Worm (Caenorhabditis elegans) whole organism, L4 larva: Measurements from ENCODE around the gene F13C5.2.

ENCODE experiments used
- D1046.2 ChIP-seq: fragments of 200-800 bp; sonication (Bioruptor generic); IDR thresholded peaks from 2 replicates; pipeline ENCODE4 v1.3.6; 2022; ENCODE audit warnings: missing genetic modification characterization, missing compliant biosample characterization
- F10B5.3 ChIP-seq: sonication (generic microtip); optimal IDR thresholded peaks from 2 replicates; lab custom pipeline; 2016; ENCODE audit warnings: mild to moderate bottlenecking, missing genetic modification characterization, missing compliant biosample characterization
- F26F4.8 ChIP-seq: fragments of 200-800 bp; sonication (Bioruptor generic); conservative IDR thresholded peaks from 2 replicates; pipeline ENCODE4 v1.3.6; 2022; ENCODE audit warnings: missing genetic modification characterization, missing compliant biosample characterization
- F44E2.7 ChIP-seq: fragments of 200-800 bp; sonication (Bioruptor generic); IDR thresholded peaks from 2 replicates; pipeline ENCODE4 v2.1.2; 2022; ENCODE audit warnings: missing genetic modification characterization, missing compliant biosample characterization
- F49E8.2 ChIP-seq: sonication (generic microtip); optimal IDR thresholded peaks from 2 replicates; lab custom pipeline; 2016; ENCODE audit warnings: missing compliant biosample characterization, mild to moderate bottlenecking, missing genetic modification characterization, borderline replicate concordance
- T20F7.1 ChIP-seq: fragments of 200-800 bp; sonication (Bioruptor generic); optimal IDR thresholded peaks from 2 replicates; lab custom pipeline; 2018; ENCODE audit warnings: mild to moderate bottlenecking, missing genetic modification characterization, missing compliant biosample characterization
- Y5F2A.4 ChIP-seq: fragments of 200-800 bp; sonication (Bioruptor generic); optimal IDR thresholded peaks from 2 replicates; lab custom pipeline; 2018; ENCODE audit warnings: mild to moderate bottlenecking, missing genetic modification characterization, missing compliant biosample characterization
- aha-1 ChIP-seq: fragments of 150-350 bp; peaks from one replicate; lab custom pipeline; 2014; ENCODE audit warnings: missing biosample characterization, missing genetic modification characterization
- aly-2 ChIP-seq: sonication (generic microtip); optimal IDR thresholded peaks from 2 replicates; lab custom pipeline; 2018; ENCODE audit warnings: missing biosample characterization, missing genetic modification characterization
- arid-1 ChIP-seq: fragments of 200-800 bp; sonication (Bioruptor generic); conservative IDR thresholded peaks from 2 replicates; pipeline ENCODE4 v1.3.6; 2022; ENCODE audit warnings: missing genetic modification reagents, missing genetic modification characterization, missing compliant biosample characterization
- attf-4 ChIP-seq: sonication (generic microtip); optimal IDR thresholded peaks from 3 replicates; lab custom pipeline; 2017; ENCODE audit warnings: missing biosample characterization, missing genetic modification characterization
- ceh-44 ChIP-seq: fragments of 200-800 bp; sonication (Bioruptor generic); IDR thresholded peaks from 2 replicates; pipeline ENCODE4 v1.3.6; 2022; ENCODE audit warnings: missing genetic modification reagents, missing genetic modification characterization, missing compliant biosample characterization
- ceh-82 ChIP-seq: sonication (generic microtip); optimal IDR thresholded peaks from 2 replicates; lab custom pipeline; 2017; ENCODE audit warnings: missing biosample characterization, missing genetic modification characterization
- daf-8 ChIP-seq: fragments of 200-800 bp; sonication (Bioruptor generic); IDR thresholded peaks from 2 replicates; pipeline ENCODE4 v1.3.6; 2022; ENCODE audit warnings: missing genetic modification characterization, missing compliant biosample characterization
- dmd-8 ChIP-seq: fragments of 200-800 bp; sonication (Bioruptor generic); IDR thresholded peaks from 2 replicates; pipeline ENCODE4 v1.3.6; 2022; ENCODE audit warnings: missing genetic modification characterization, missing compliant biosample characterization
- duxl-1 ChIP-seq: sonication (generic microtip); optimal IDR thresholded peaks from 2 replicates; lab custom pipeline; 2016; ENCODE audit warnings: mild to moderate bottlenecking, missing genetic modification characterization, moderate library complexity, missing compliant biosample characterization; ENCODE audit not compliant: poor library complexity
- fkh-10 ChIP-seq: fragments of 150-350 bp; optimal IDR thresholded peaks from 2 replicates; lab custom pipeline; 2014; ENCODE audit warnings: missing biosample characterization, missing genetic modification reagents, missing genetic modification characterization
- gei-8 ChIP-seq: fragments of 200-800 bp; sonication (Bioruptor generic); optimal IDR thresholded peaks from 2 replicates; lab custom pipeline; 2018; ENCODE audit warnings: mild to moderate bottlenecking, missing genetic modification characterization, missing compliant biosample characterization
- hif-1 ChIP-seq, 2 experiments: sonication (generic microtip); optimal IDR thresholded peaks; 2 replicates each; lab custom pipeline; 2016 to 2017; ENCODE audit warnings: missing compliant biosample characterization in 2 of 2, missing genetic modification characterization in 2 of 2, missing genetic modification reagents in 2 of 2, missing genotype in 2 of 2, mild to moderate bottlenecking in 1 of 2
- hlh-11 ChIP-seq: fragments of 200-800 bp; sonication (Bioruptor generic); optimal IDR thresholded peaks from 2 replicates; lab custom pipeline; 2018; ENCODE audit warnings: mild to moderate bottlenecking, missing genetic modification characterization, missing compliant biosample characterization
- hlh-30 ChIP-seq: sonication (generic microtip); optimal IDR thresholded peaks from 2 replicates; lab custom pipeline; 2017; ENCODE audit warnings: antibody characterized with exemption, mild to moderate bottlenecking, missing genetic modification characterization, missing compliant biosample characterization; ENCODE audit not compliant: insufficient read depth
- madf-9 ChIP-seq: fragments of 200-800 bp; sonication (Bioruptor generic); conservative IDR thresholded peaks from 2 replicates; pipeline ENCODE4 v1.3.6; 2022; ENCODE audit warnings: missing genetic modification reagents, missing genetic modification characterization, missing compliant biosample characterization
- mdl-1 ChIP-seq, 2 experiments: fragments of 150-350 bp in 1 of 2; sonication (generic microtip) in 1 of 2; optimal IDR thresholded peaks; 2 replicates each; lab custom pipeline; 2014 to 2017; ENCODE audit warnings: missing biosample characterization in 2 of 2, missing genetic modification characterization in 2 of 2
- mep-1 ChIP-seq: fragments of 150-350 bp; sonication (generic microtip); optimal IDR thresholded peaks from 3 replicates; lab custom pipeline; 2014; ENCODE audit warnings: missing biosample characterization, missing genetic modification characterization
- mxl-2 ChIP-seq: fragments of 200-800 bp; sonication (Bioruptor generic); conservative IDR thresholded peaks from 2 replicates; pipeline ENCODE4 v1.3.6; 2022; ENCODE audit warnings: missing genetic modification reagents, missing genetic modification characterization, missing compliant biosample characterization
- nhr-10 ChIP-seq: fragments of 150-350 bp; optimal IDR thresholded peaks from 2 replicates; lab custom pipeline; 2014; ENCODE audit warnings: missing biosample characterization, missing genetic modification characterization
- nhr-111 ChIP-seq: fragments of 200-800 bp; sonication (Bioruptor generic); optimal IDR thresholded peaks from 2 replicates; lab custom pipeline; 2018; ENCODE audit warnings: mild to moderate bottlenecking, missing genetic modification characterization, missing compliant biosample characterization
- nhr-237 ChIP-seq: sonication (generic microtip); optimal IDR thresholded peaks from 2 replicates; lab custom pipeline; 2017; ENCODE audit warnings: missing biosample characterization, missing genetic modification characterization
- nhr-25 ChIP-seq: sonication (generic microtip); optimal IDR thresholded peaks from 2 replicates; lab custom pipeline; 2017; ENCODE audit warnings: missing genetic modification characterization, mild to moderate bottlenecking, missing compliant biosample characterization, antibody characterized with exemption, moderate library complexity, borderline replicate concordance; ENCODE audit not compliant: insufficient read depth
- nhr-6 ChIP-seq: fragments of 150-350 bp; optimal IDR thresholded peaks from 2 replicates; lab custom pipeline; 2014; ENCODE audit warnings: missing biosample characterization, missing genetic modification characterization
- nhr-77 ChIP-seq: fragments of 150-350 bp; optimal IDR thresholded peaks from 2 replicates; lab custom pipeline; 2014; ENCODE audit warnings: missing biosample characterization, missing genetic modification characterization
- pha-4 ChIP-seq, 2 experiments: fragments of 150-350 bp in 1 of 2; fragments of 200-800 bp in 1 of 2; sonication (Bioruptor generic) in 1 of 2; IDR thresholded peaks in 1 of 2; optimal IDR thresholded peaks in 1 of 2; 2 replicates each; pipeline versions ENCODE4 v1.3.6 to Lab custom; 2014 to 2022; ENCODE audit warnings: missing genetic modification characterization in 2 of 2, missing genetic modification reagents in 2 of 2, missing biosample characterization in 1 of 2, missing compliant biosample characterization in 1 of 2
- sdz-12 ChIP-seq: fragments of 200-800 bp; sonication (Bioruptor generic); optimal IDR thresholded peaks from 2 replicates; lab custom pipeline; 2018; ENCODE audit warnings: mild to moderate bottlenecking, missing genetic modification characterization, missing compliant biosample characterization
- set-16 ChIP-seq: fragments of 200-800 bp; sonication (Bioruptor generic); IDR thresholded peaks from 2 replicates; pipeline ENCODE4 v1.3.6; 2022; ENCODE audit warnings: missing genetic modification reagents, missing genetic modification characterization, missing compliant biosample characterization
- spr-3 ChIP-seq: fragments of 200-800 bp; sonication (Bioruptor generic); optimal IDR thresholded peaks from 2 replicates; lab custom pipeline; 2018; ENCODE audit warnings: mild to moderate bottlenecking, missing genetic modification characterization, missing compliant biosample characterization
- tra-1 ChIP-seq: fragments of 200-800 bp; sonication (Bioruptor generic); IDR thresholded peaks from 2 replicates; pipeline ENCODE4 v1.3.6; 2022; ENCODE audit warnings: missing genetic modification reagents, missing genetic modification characterization, missing compliant biosample characterization
- unc-62 ChIP-seq, 3 experiments: fragments of 150-350 bp in 1 of 3; sonication (generic microtip); optimal IDR thresholded peaks in 2 of 3; peaks in 1 of 3; 1 replicate in 1 of 3; 2 replicates in 2 of 3; lab custom pipeline; 2014 to 2017; ENCODE audit warnings: missing biosample characterization in 3 of 3, missing genetic modification characterization in 3 of 3, missing genetic modification reagents in 3 of 3, missing genotype in 1 of 3
- zfp-3 ChIP-seq: fragments of 200-800 bp; sonication (Bioruptor generic); conservative IDR thresholded peaks from 2 replicates; pipeline ENCODE4 v1.3.6; 2022; ENCODE audit warnings: missing genetic modification reagents, missing genetic modification characterization, missing compliant biosample characterization
- zip-2 ChIP-seq: fragments of 150-350 bp; optimal IDR thresholded peaks from 2 replicates; lab custom pipeline; 2014; ENCODE audit warnings: missing biosample characterization, missing genetic modification characterization
- ztf-11 ChIP-seq: fragments of 150-350 bp; optimal IDR thresholded peaks from 2 replicates; lab custom pipeline; 2014; ENCODE audit warnings: missing biosample characterization, missing genetic modification characterization

The F13C5.2 gene

ce11 chrX:621190-621589 is 27.4 kb downstream of the F13C5.2 start, which contains the start of gene unc-96:
Gene unc-96 (minus strand): TSS chrX:621290.
- TF ChIP-seq ceh-44 = no peak
- no peak for TF ChIP-seq duxl-1
- TF ChIP-seq mdl-1 (tag; optimal IDR thresholded peaks at IDR 0.05; lab: Kevin White, UChicago) = no peak
- no peak for TF ChIP-seq F49E8.2

- no peak for TF ChIP-seq spr-3 (GFP tag; lab: Kevin White, UChicago)
- TF ChIP-seq mxl-2 (GFP tag; lab: Robert Waterston, UW) = no peak
- TF ChIP-seq aha-1 (tag; lab: Kevin White, UChicago) = no peak
- no peak for TF ChIP-seq fkh-10 (GFP tag; lab: Kevin White, UChicago)
- TF ChIP-seq duxl-1 = no peak
- no peak for TF ChIP-seq nhr-10 (tag; lab: Kevin White, UChicago)
- TF ChIP-seq zip-2 (tag; lab: Kevin White, UChicago) = no peak
- TF ChIP-seq ceh-82 (tag; lab: Kevin White, UChicago) = no peak
- TF ChIP-seq F26F4.8 = no peak
- no peak for TF ChIP-seq hlh-30 (tag; lab: Kevin White, UChicago)
- TF ChIP-seq madf-9 (GFP tag; lab: Robert Waterston, UW) = no peak
- no peak; the same call in 1 of the 2 replicates for TF ChIP-seq set-16
- TF ChIP-seq attf-4 (tag; lab: Kevin White, UChicago) = no peak
- TF ChIP-seq tra-1 (GFP tag; lab: Robert Waterston, UW) = no peak
Observed at ce11 chrX:621688-622087, 27.9 kb downstream of the F13C5.2 start.

ce11 chrX:629134-629533 is 35.4 kb downstream of the F13C5.2 start, which contains the start of gene M6.4:
Gene M6.4 (plus strand): TSS chrX:629188.
- peak in 1 of 2 experiments; percentile 50 for TF ChIP-seq unc-62 (GFP tag; optimal IDR thresholded peaks at IDR 0.05 in 1 of 2; lab: Kevin White, UChicago)
- TF ChIP-seq unc-62 (tag; optimal IDR thresholded peaks at IDR 0.05; lab: Kevin White, UChicago) = no peak
- TF ChIP-seq T20F7.1 (GFP tag; lab: Kevin White, UChicago) = no peak
- no peak for TF ChIP-seq F10B5.3 (tag; lab: Kevin White, UChicago)
- no peak for TF ChIP-seq hif-1 (tag; optimal IDR thresholded peaks at IDR 0.05; lab: Kevin White, UChicago)
- TF ChIP-seq aha-1 (tag; lab: Kevin White, UChicago) = no peak
- no peak for TF ChIP-seq aly-2
- TF ChIP-seq pha-4 (GFP tag; IDR thresholded peaks at IDR 0.05; lab: Robert Waterston, UW) = no peak
- no peak for TF ChIP-seq pha-4 (tag; optimal IDR thresholded peaks at IDR 0.05; lab: Kevin White, UChicago)

- TF ChIP-seq hlh-11 (tag; lab: Kevin White, UChicago) (no peak), gei-8 (GFP tag; lab: Kevin White, UChicago) (no peak), D1046.2 (no peak), F44E2.7 (GFP tag; lab: Robert Waterston, UW) (no peak), nhr-111 (no peak), mep-1 (tag; lab: Kevin White, UChicago) (no peak), Y5F2A.4 (GFP tag; lab: Kevin White, UChicago) (no peak), daf-8 (no peak), sdz-12 (GFP tag; lab: Kevin White, UChicago) (no peak), nhr-237 (tag; lab: Kevin White, UChicago) (no peak), nhr-77 (tag; lab: Kevin White, UChicago) (no peak), ztf-11 (tag; lab: Kevin White, UChicago) (no peak), dmd-8 (GFP tag; lab: Robert Waterston, UW) (no peak), tra-1 (GFP tag; lab: Robert Waterston, UW) (no peak), nhr-6 (no peak), zfp-3 (GFP tag; lab: Robert Waterston, UW) (no peak), arid-1 (no peak), nhr-25 (no peak), ceh-44 (no peak)
- TF ChIP-seq, all 104 proteins: peak for 0
Observed at ce11 chrX:636893-637292, 43.1 kb downstream of the F13C5.2 start, which contains the start of gene pha-2. Gene pha-2 (minus strand): TSS chrX:636993.
